Fruit fly (Drosophila melanogaster) whole organism, prepupa: ENCODE measurements around the gene EloA.

Experiments used
- Blimp-1 ChIP-seq: fragments of 200-800 bp; sonication (Bioruptor generic); optimal IDR thresholded peaks from 3 replicates; lab custom pipeline; 2017; ENCODE audit warnings: missing biosample characterization, missing genetic modification characterization, mild to moderate bottlenecking, moderate library complexity, missing genetic modification reagents
- CG15336 ChIP-seq: fragments of 200-800 bp; sonication (Bioruptor generic); IDR thresholded peaks from 2 replicates; pipeline ENCODE4 v1.3.6; 2022; ENCODE audit warnings: missing biosample characterization, missing genetic modification characterization
- Ets96B ChIP-seq: fragments of 200-800 bp; optimal IDR thresholded peaks from 2 replicates; lab custom pipeline; 2019; ENCODE audit warnings: missing biosample characterization, mild to moderate bottlenecking, missing genetic modification characterization, moderate library complexity
- Gug ChIP-seq: fragments of 200-800 bp; sonication (Bioruptor generic); IDR thresholded peaks from 2 replicates; pipeline ENCODE4 v1.3.6; 2022; ENCODE audit warnings: missing biosample characterization, missing genetic modification characterization
- Lpt ChIP-seq: fragments of 200-800 bp; sonication (Bioruptor generic); optimal IDR thresholded peaks from 3 replicates; lab custom pipeline; 2016; ENCODE audit warnings: missing biosample characterization, missing genetic modification characterization
- Met ChIP-seq: fragments of 200-800 bp; sonication (Bioruptor generic); optimal IDR thresholded peaks from 3 replicates; lab custom pipeline; 2016; ENCODE audit warnings: missing biosample characterization, missing genetic modification characterization

dm6 chr3R:23296146-23296545 lies 44.8 kb downstream of the EloA start:
- TF ChIP-seq CG15336 (GFP tag; lab: Robert Waterston, UW), result peak; percentile 62
- TF ChIP-seq Lpt, result no peak
- TF ChIP-seq Blimp-1, result no peak
- no peak for TF ChIP-seq Ets96B (tag; lab: Kevin White, UChicago)
- TF ChIP-seq Gug, result no peak
- no peak for TF ChIP-seq Met
